Worm (Caenorhabditis elegans): Measurements from ENCODE around the gene T03F7.5.

DNA sequence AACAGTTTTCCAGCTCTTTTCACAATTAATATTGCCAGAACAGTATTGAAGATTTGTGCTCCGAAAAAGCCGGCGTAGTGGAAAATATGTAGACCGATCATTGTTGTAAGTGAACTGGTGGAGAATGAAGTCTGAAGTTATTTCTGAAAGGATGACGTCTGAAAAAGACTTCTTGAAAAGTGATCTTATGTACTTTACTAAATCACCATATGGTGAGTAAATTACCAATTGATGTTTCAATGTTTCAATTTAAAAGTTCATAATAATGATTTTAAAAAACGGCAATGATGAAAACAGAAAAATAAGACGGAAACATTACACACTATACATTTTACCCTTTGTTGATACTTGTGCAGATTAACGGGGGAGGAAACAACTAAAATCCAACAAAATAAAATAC, 25.2 kb upstream of the T03F7.5 start, which contains the start of gene str-141:
- TF ChIP-seq ztf-4 (tag; optimal IDR thresholded peaks at IDR 0.05) (no peak), aly-2 (tag; optimal IDR thresholded peaks at IDR 0.05) (no peak), lsy-12 (tag; optimal IDR thresholded peaks at IDR 0.05) (no peak)
